Fruit fly (Drosophila melanogaster) whole organism, pupa: ENCODE data around the gene Ufd1.

Source experiments
- CG10348 ChIP-seq: fragments of 200-800 bp; sonication (Bioruptor generic); IDR thresholded peaks from 2 replicates; pipeline ENCODE4 v1.3.6; 2022; ENCODE audit warnings: missing biosample characterization, missing genetic modification characterization
- CG12605 ChIP-seq: fragments of 200-800 bp; sonication (Bioruptor generic); IDR thresholded peaks from 2 replicates; pipeline ENCODE4 v1.3.6; 2022; ENCODE audit warnings: missing biosample characterization, missing genetic modification characterization
- CG13204 ChIP-seq: fragments of 200-800 bp; sonication (Bioruptor generic); optimal IDR thresholded peaks from 2 replicates; lab custom pipeline; 2018; ENCODE audit warnings: missing biosample characterization, mild to moderate bottlenecking, missing genetic modification characterization, moderate library complexity
- CG14655 ChIP-seq: fragments of 200-800 bp; sonication (Bioruptor generic); optimal IDR thresholded peaks from 3 replicates; lab custom pipeline; 2017; ENCODE audit warnings: mild to moderate bottlenecking, missing biosample characterization, missing genetic modification reagents, missing genetic modification characterization
- CG15710 ChIP-seq: fragments of 200-800 bp; sonication (Bioruptor generic); optimal IDR thresholded peaks from 2 replicates; lab custom pipeline; 2018; ENCODE audit warnings: missing biosample characterization, mild to moderate bottlenecking, missing genetic modification characterization, moderate library complexity
- CG17806 ChIP-seq: fragments of 200-800 bp; sonication (Bioruptor generic); optimal IDR thresholded peaks from 2 replicates; lab custom pipeline; 2018; ENCODE audit warnings: missing biosample characterization, mild to moderate bottlenecking, missing genetic modification characterization, moderate library complexity
- CG32121 ChIP-seq: fragments of 200-800 bp; sonication (Bioruptor generic); IDR thresholded peaks from 2 replicates; pipeline ENCODE4 v1.3.6; 2022; ENCODE audit warnings: missing biosample characterization, missing genetic modification characterization
- CG34367 ChIP-seq: fragments of 200-800 bp; sonication (Bioruptor generic); optimal IDR thresholded peaks from 2 replicates; lab custom pipeline; 2018; ENCODE audit warnings: missing biosample characterization, mild to moderate bottlenecking, missing genetic modification characterization
- CG4496 ChIP-seq: fragments of 200-800 bp; sonication (Bioruptor generic); IDR thresholded peaks from 3 replicates; pipeline ENCODE4 v1.3.6; 2022; ENCODE audit warnings: missing biosample characterization, missing genetic modification characterization
- CG8159 ChIP-seq: fragments of 200-800 bp; sonication (Bioruptor generic); optimal IDR thresholded peaks from 3 replicates; lab custom pipeline; 2018; ENCODE audit warnings: missing biosample characterization, mild to moderate bottlenecking, missing genetic modification characterization, moderate library complexity
- CG8301 ChIP-seq: fragments of 200-800 bp; sonication (Bioruptor generic); optimal IDR thresholded peaks from 2 replicates; lab custom pipeline; 2018; ENCODE audit warnings: missing biosample characterization, mild to moderate bottlenecking, missing genetic modification characterization
- CG9948 ChIP-seq: fragments of 200-800 bp; sonication (Bioruptor generic); optimal IDR thresholded peaks from 2 replicates; lab custom pipeline; 2018; ENCODE audit warnings: missing biosample characterization, mild to moderate bottlenecking, missing genetic modification characterization, moderate library complexity
- D1 ChIP-seq: fragments of 200-800 bp; sonication (Bioruptor generic); optimal IDR thresholded peaks from 2 replicates; lab custom pipeline; 2018; ENCODE audit warnings: missing biosample characterization, mild to moderate bottlenecking, missing genetic modification characterization, moderate library complexity
- EcR ChIP-seq: fragments of 200-800 bp; sonication (Bioruptor generic); optimal IDR thresholded peaks from 3 replicates; lab custom pipeline; 2019; ENCODE audit warnings: missing biosample characterization, missing genetic modification characterization, mild to moderate bottlenecking, moderate library complexity, missing genetic modification reagents
- Ets98B ChIP-seq: fragments of 200-800 bp; sonication (Bioruptor generic); IDR thresholded peaks from 2 replicates; pipeline ENCODE4 v1.3.6; 2022; ENCODE audit warnings: missing biosample characterization, missing genetic modification characterization
- Pif1A ChIP-seq: fragments of 200-800 bp; sonication (Bioruptor generic); optimal IDR thresholded peaks from 3 replicates; lab custom pipeline; 2016; ENCODE audit warnings: missing biosample characterization, missing genetic modification characterization
- Pif1B ChIP-seq: fragments of 200-800 bp; sonication (Bioruptor generic); optimal IDR thresholded peaks from 3 replicates; lab custom pipeline; 2016; ENCODE audit warnings: missing biosample characterization, missing genetic modification characterization
- Snoo ChIP-seq: fragments of 200-800 bp; sonication (Bioruptor generic); optimal IDR thresholded peaks from 3 replicates; lab custom pipeline; 2017; ENCODE audit warnings: missing biosample characterization, mild to moderate bottlenecking, missing genetic modification characterization, inconsistent platforms
- fd96Ca ChIP-seq: fragments of 200-800 bp; sonication (Bioruptor generic); IDR thresholded peaks from 3 replicates; pipeline ENCODE4 v1.3.6; 2022; ENCODE audit warnings: missing biosample characterization, missing genetic modification characterization
- gl ChIP-seq: fragments of 200-800 bp; sonication (Bioruptor generic); optimal IDR thresholded peaks from 2 replicates; lab custom pipeline; 2018; ENCODE audit warnings: missing biosample characterization, mild to moderate bottlenecking, missing genetic modification characterization
- rn ChIP-seq: fragments of 200-800 bp; sonication (Bioruptor generic); IDR thresholded peaks from 2 replicates; pipeline ENCODE4 v1.3.6; 2022; ENCODE audit warnings: missing biosample characterization, missing genetic modification characterization

Ufd1 gene

DNA sequence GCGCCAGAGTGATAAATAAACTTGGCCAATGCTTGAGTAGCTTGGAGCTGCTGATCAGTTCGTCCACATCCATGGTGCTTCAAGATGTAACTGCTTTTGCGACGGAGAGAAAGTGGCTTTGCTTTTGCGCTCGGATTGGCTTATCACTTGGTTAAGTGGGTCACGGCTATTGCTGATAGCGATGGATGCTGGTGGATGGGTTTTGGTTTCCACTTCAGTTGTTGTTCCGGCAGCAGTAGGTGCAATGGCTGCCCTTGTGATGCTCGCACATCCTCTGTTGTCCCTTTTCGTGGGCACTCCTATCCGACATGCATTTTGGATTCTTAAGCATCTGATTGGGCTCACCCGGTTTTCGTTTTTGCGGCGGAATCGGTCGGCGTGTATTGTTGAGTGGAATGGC, 28.7 kb downstream of the Ufd1 start:
- TF ChIP-seq EcR (GFP tag; lab: Kevin White, UChicago) (peak; percentile 56), CG12605 (GFP tag; lab: Robert Waterston, UW) (no peak)

DNA sequence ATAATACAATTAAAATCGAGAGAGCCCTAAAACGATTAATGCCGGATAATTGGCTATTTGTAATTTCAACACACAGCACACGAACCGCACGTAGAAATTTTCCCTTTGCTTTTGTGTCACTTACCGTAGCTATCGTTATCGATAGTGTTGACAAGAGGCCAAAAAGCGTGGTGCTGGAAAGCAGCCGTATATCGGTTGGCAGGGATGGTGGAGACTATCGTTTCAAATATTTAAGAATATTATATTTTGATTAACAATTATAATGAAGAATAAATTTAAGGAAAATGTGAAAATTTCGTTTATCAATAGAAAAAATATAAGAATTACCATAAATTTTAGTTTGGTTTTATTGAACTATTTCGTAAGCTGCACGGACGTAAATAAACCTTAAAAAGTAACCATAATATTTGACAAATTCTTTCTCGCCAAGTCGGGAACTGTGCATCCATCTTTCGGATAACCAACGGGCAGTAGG, 29.9 kb downstream of the Ufd1 start, which contains the start of gene JIL-1:
JIL-1 (minus strand) TSS at position 148 of the 475 bp plus-strand sequence.
- TF ChIP-seq CG32121 (GFP tag; lab: Robert Waterston, UW): peak; percentile 38; the same call in 1 of the 2 replicates
- TF ChIP-seq CG12605 (GFP tag; lab: Robert Waterston, UW): no peak
- no peak for TF ChIP-seq CG13204 (GFP tag; lab: Kevin White, UChicago)
- TF ChIP-seq CG10348 (GFP tag; lab: Robert Waterston, UW): no peak
- peak; percentile 44 for TF ChIP-seq Pif1A (GFP tag; lab: Kevin White, UChicago)
- TF ChIP-seq Ets98B (GFP tag; lab: Robert Waterston, UW): peak; percentile 77
- TF ChIP-seq CG17806: peak; percentile 14
- peak; percentile 41 for TF ChIP-seq CG8159 (tag; lab: Kevin White, UChicago)
- no peak for TF ChIP-seq CG9948 (tag; lab: Kevin White, UChicago)
- no peak for TF ChIP-seq CG34367 (tag; lab: Kevin White, UChicago)
- TF ChIP-seq CG15710 (tag; lab: Kevin White, UChicago): peak; percentile 42
- TF ChIP-seq rn (GFP tag; lab: Robert Waterston, UW): 0 out of 2 replicates have a peak, but pooled peaks have one; percentile 10
- TF ChIP-seq Pif1B (GFP tag; lab: Kevin White, UChicago): peak; percentile 44
- TF ChIP-seq CG4496: peak; percentile 50; the same call in 2 of the 3 replicates
- TF ChIP-seq EcR (GFP tag; lab: Kevin White, UChicago): no peak
- peak; percentile 57 for TF ChIP-seq D1
- peak; percentile 69 for TF ChIP-seq fd96Ca (GFP tag; lab: Robert Waterston, UW)
- peak; percentile 20 for TF ChIP-seq Snoo
- peak; percentile 21 for TF ChIP-seq CG14655
- no peak for TF ChIP-seq gl (tag; lab: Kevin White, UChicago)
- peak; percentile 5 for TF ChIP-seq CG8301 (tag; lab: Kevin White, UChicago)

DNA sequence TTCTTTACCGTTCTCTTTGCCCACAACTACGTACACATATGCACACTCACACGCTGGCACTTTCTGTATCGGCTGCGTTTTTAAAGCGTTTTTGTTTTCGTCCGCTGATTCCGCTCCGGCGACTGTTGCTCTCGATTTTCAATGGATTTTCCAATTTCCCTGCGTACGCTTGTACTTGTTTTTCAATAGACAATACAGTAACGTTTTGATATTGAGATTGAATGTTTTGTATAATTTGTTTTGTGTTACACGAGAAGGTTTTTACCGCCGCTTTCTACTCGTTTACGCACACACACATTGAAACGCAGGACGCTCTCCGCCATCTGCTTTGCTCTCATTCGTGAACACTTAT, 30.4 kb downstream of the Ufd1 start:
- TF ChIP-seq Pif1B (GFP tag; lab: Kevin White, UChicago): no peak
- TF ChIP-seq Ets98B (GFP tag; lab: Robert Waterston, UW): no peak
- no peak for TF ChIP-seq CG34367 (tag; lab: Kevin White, UChicago)
- TF ChIP-seq CG32121 (GFP tag; lab: Robert Waterston, UW): no peak
- TF ChIP-seq CG8159 (tag; lab: Kevin White, UChicago): no peak
- TF ChIP-seq rn (GFP tag; lab: Robert Waterston, UW): no peak
- TF ChIP-seq gl (tag; lab: Kevin White, UChicago): no peak
- no peak for TF ChIP-seq CG9948 (tag; lab: Kevin White, UChicago)
- no peak for TF ChIP-seq D1
- no peak for TF ChIP-seq CG10348 (GFP tag; lab: Robert Waterston, UW)
- no peak for TF ChIP-seq CG14655
- TF ChIP-seq CG17806: no peak
- no peak for TF ChIP-seq Snoo
- no peak for TF ChIP-seq CG15710 (tag; lab: Kevin White, UChicago)
- TF ChIP-seq EcR (GFP tag; lab: Kevin White, UChicago): no peak
- TF ChIP-seq Pif1A (GFP tag; lab: Kevin White, UChicago): no peak
- TF ChIP-seq CG4496: no peak
- no peak for TF ChIP-seq CG13204 (GFP tag; lab: Kevin White, UChicago)

DNA sequence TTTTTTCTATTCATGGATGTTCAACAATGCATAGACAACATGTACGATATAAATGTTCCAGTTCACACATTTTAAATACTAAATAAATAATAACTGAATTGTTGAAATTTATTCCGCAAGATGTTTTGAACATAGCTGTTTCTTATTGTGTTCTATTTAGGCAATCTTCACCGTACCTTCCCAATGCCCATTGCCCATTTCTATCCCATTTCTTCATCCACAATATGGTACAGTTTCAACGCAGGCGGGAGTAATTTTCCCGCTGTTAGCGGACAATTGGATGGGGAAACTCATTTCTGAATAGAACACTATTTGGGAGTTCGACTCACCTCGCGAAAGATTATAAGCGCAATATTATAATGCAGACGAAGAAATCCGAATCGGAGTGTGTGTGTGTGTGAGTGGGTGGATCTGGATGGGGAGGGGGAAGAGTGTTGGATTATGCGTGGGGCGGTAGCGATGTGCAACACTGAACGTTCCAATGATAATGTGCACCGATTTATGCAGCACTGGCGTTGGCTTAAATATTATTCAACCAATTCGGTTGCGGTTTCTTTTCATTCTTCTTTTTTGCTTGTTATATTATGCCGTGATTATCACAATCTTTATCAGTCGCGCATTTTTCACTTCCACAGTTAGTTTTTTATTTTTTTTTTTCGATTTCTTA, 30.9 kb downstream of the Ufd1 start:
- peak; percentile 57; the same call in 1 of the 2 replicates for TF ChIP-seq CG32121 (GFP tag; lab: Robert Waterston, UW)
- peak; percentile 52; the same call in 1 of the 3 replicates for TF ChIP-seq fd96Ca (GFP tag; lab: Robert Waterston, UW)
- TF ChIP-seq EcR (GFP tag; lab: Kevin White, UChicago): no peak
- peak; percentile 50 for TF ChIP-seq Pif1B (GFP tag; lab: Kevin White, UChicago)
- peak; percentile 4 for TF ChIP-seq CG8301 (tag; lab: Kevin White, UChicago)
- peak; percentile 50 for TF ChIP-seq CG4496
- no peak for TF ChIP-seq CG9948 (tag; lab: Kevin White, UChicago)
- no peak for TF ChIP-seq gl (tag; lab: Kevin White, UChicago)
- no peak for TF ChIP-seq CG10348 (GFP tag; lab: Robert Waterston, UW)
- TF ChIP-seq CG8159 (tag; lab: Kevin White, UChicago): peak; percentile 25
- peak; percentile 34 for TF ChIP-seq CG13204 (GFP tag; lab: Kevin White, UChicago)
- TF ChIP-seq Snoo: peak; percentile 60
- peak; percentile 36 for TF ChIP-seq Pif1A (GFP tag; lab: Kevin White, UChicago)
- no peak for TF ChIP-seq CG17806
- no peak for TF ChIP-seq rn (GFP tag; lab: Robert Waterston, UW)
- peak; percentile 23 for TF ChIP-seq CG15710 (tag; lab: Kevin White, UChicago)
- peak; percentile 33 for TF ChIP-seq CG14655
- no peak for TF ChIP-seq CG34367 (tag; lab: Kevin White, UChicago)
- peak; percentile 49 for TF ChIP-seq Ets98B (GFP tag; lab: Robert Waterston, UW)
- TF ChIP-seq CG12605 (GFP tag; lab: Robert Waterston, UW): 0 out of 2 replicates have a peak, but pooled peaks have one; percentile 21
- no peak for TF ChIP-seq D1

DNA sequence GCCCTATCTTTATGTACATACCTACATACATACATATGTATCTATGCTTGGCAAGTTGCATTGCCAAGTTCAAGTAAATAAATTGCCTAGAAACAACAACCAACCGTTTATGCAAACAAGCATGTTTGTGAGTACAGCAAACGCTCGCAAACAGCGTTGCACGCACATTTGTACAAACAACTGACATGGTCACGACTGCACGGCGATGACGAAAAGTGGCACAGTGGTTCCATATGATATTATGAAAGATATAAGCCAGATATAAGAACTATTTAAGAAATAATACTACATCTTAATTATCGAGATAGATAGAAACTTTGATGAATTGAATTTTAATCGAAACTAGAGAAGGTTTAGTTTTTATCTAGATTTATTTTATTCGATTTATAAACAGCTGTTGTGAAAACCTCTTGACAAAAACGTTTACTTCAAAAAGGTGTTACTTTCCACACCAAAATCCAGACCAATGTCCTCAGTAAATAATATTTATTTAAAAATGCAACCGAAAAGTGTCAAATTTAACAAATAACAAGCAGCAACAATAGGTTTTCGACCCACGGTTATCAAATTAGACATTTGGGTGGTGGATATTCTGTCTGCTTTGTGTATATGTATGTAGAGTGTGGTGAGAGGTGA, 33.1 kb downstream of the Ufd1 start:
- no peak for TF ChIP-seq CG17806
- TF ChIP-seq CG9948 (tag; lab: Kevin White, UChicago): peak; percentile 39
- TF ChIP-seq Pif1B (GFP tag; lab: Kevin White, UChicago): peak; percentile 72
- no peak for TF ChIP-seq CG4496
- TF ChIP-seq CG15710 (tag; lab: Kevin White, UChicago): no peak
- TF ChIP-seq CG8301 (tag; lab: Kevin White, UChicago): peak; percentile 59
- no peak for TF ChIP-seq CG10348 (GFP tag; lab: Robert Waterston, UW)
- peak; percentile 49 for TF ChIP-seq Ets98B (GFP tag; lab: Robert Waterston, UW)
- TF ChIP-seq gl (tag; lab: Kevin White, UChicago): no peak
- peak; percentile 31 for TF ChIP-seq CG8159 (tag; lab: Kevin White, UChicago)
- TF ChIP-seq CG32121 (GFP tag; lab: Robert Waterston, UW): peak; percentile 63
- TF ChIP-seq CG14655: peak; percentile 71
- no peak; the same call in 2 of the 3 replicates for TF ChIP-seq fd96Ca (GFP tag; lab: Robert Waterston, UW)
- TF ChIP-seq EcR (GFP tag; lab: Kevin White, UChicago): no peak
- TF ChIP-seq Pif1A (GFP tag; lab: Kevin White, UChicago): peak; percentile 63
- TF ChIP-seq CG34367 (tag; lab: Kevin White, UChicago): no peak
- TF ChIP-seq Snoo: peak; percentile 38
- no peak for TF ChIP-seq rn (GFP tag; lab: Robert Waterston, UW)
- no peak for TF ChIP-seq CG12605 (GFP tag; lab: Robert Waterston, UW)
- TF ChIP-seq D1: no peak
- TF ChIP-seq CG13204 (GFP tag; lab: Kevin White, UChicago): no peak
